Worm (Caenorhabditis elegans) whole organism, L1 larva: ENCODE measurements around the gene pals-24.
A peak's percentile ranks its signal among the peaks of the same experiment; 100 is the strongest.

ENCODE experiments used
- F16B12.6 ChIP-seq: fragments of 150-350 bp; optimal IDR thresholded peaks from 2 replicates; lab custom pipeline; 2014; ENCODE audit warnings: missing biosample characterization, missing genetic modification characterization
- aly-2 ChIP-seq: fragments of 150-350 bp; optimal IDR thresholded peaks from 2 replicates; lab custom pipeline; 2014; ENCODE audit warnings: missing biosample characterization, missing genetic modification characterization
- ama-1 ChIP-seq: fragments of 150-350 bp; optimal IDR thresholded peaks from 2 replicates; lab custom pipeline; 2014
- efl-1 ChIP-seq, 4 experiments: fragments of 150-350 bp; optimal IDR thresholded peaks in 3 of 4; peaks in 1 of 4; 1 replicate in 1 of 4; 2 replicates in 3 of 4; lab custom pipeline; 2014; ENCODE audit warnings: missing biosample characterization in 2 of 4, missing genetic modification characterization in 2 of 4, missing genetic modification reagents in 2 of 4
- egl-27 ChIP-seq, 2 experiments: fragments of 150-350 bp in 1 of 2; sonication (generic microtip); optimal IDR thresholded peaks; 3 replicates each; lab custom pipeline; 2017 to 2018; ENCODE audit warnings: missing biosample characterization in 2 of 2, missing genetic modification characterization in 2 of 2, missing genetic modification reagents in 2 of 2
- fkh-10 ChIP-seq: sonication (generic microtip); optimal IDR thresholded peaks from 2 replicates; lab custom pipeline; 2017; ENCODE audit warnings: missing biosample characterization, missing genetic modification reagents, missing genetic modification characterization
- fos-1 ChIP-seq: fragments of 150-350 bp; optimal IDR thresholded peaks from 2 replicates; lab custom pipeline; 2014; ENCODE audit warnings: missing biosample characterization, missing genetic modification characterization
- lin-15B ChIP-seq: fragments of 150-350 bp; sonication (generic microtip); optimal IDR thresholded peaks from 3 replicates; lab custom pipeline; 2014; ENCODE audit warnings: missing biosample characterization, missing genetic modification characterization
- nhr-11 ChIP-seq: fragments of 150-350 bp; optimal IDR thresholded peaks from 2 replicates; lab custom pipeline; 2014; ENCODE audit warnings: missing biosample characterization, missing genetic modification characterization
- nhr-12 ChIP-seq: sonication (generic microtip); optimal IDR thresholded peaks from 2 replicates; lab custom pipeline; 2017; ENCODE audit warnings: missing biosample characterization, missing genetic modification characterization
- nhr-28 ChIP-seq: fragments of 150-350 bp; optimal IDR thresholded peaks from 2 replicates; lab custom pipeline; 2014; ENCODE audit warnings: missing biosample characterization, missing genetic modification characterization
- pag-3 ChIP-seq: sonication (generic microtip); optimal IDR thresholded peaks from 2 replicates; lab custom pipeline; 2017; ENCODE audit warnings: missing genetic modification characterization, mild to moderate bottlenecking, missing compliant biosample characterization, antibody characterized with exemption, borderline replicate concordance; ENCODE audit not compliant: insufficient read depth
- sox-4 ChIP-seq: sonication (generic microtip); optimal IDR thresholded peaks from 2 replicates; lab custom pipeline; 2016; ENCODE audit warnings: missing genetic modification characterization, missing compliant biosample characterization
- unc-62 ChIP-seq: fragments of 150-350 bp; optimal IDR thresholded peaks from 2 replicates; lab custom pipeline; 2014; ENCODE audit warnings: missing biosample characterization, missing genetic modification reagents, missing genetic modification characterization

ce11 chrIII:143121-143520, 22.9 kb downstream of the pals-24 start, which contains the start of gene fbxb-82:
- TF ChIP-seq unc-62 (no peak), egl-27 (tag; optimal IDR thresholded peaks at IDR 0.05; lab: Kevin White, UChicago) (no peak), aly-2 (tag; lab: Kevin White, UChicago) (no peak), sox-4 (tag; lab: Kevin White, UChicago) (no peak), fkh-10 (GFP tag; lab: Kevin White, UChicago) (no peak), fos-1 (tag; lab: Kevin White, UChicago) (no peak), efl-1 (optimal IDR thresholded peaks at IDR 0.05; lab: Kevin White, UChicago) (no peak), efl-1 (GFP tag; optimal IDR thresholded peaks at IDR 0.05 in 1 of 2; lab: Kevin White, UChicago) (peak in 1 of 2 experiments; percentile 1), pag-3 (tag; lab: Kevin White, UChicago) (no peak), lin-15B (no peak), nhr-12 (no peak), nhr-11 (tag; lab: Kevin White, UChicago) (no peak), nhr-28 (tag; lab: Kevin White, UChicago) (no peak), F16B12.6 (tag; lab: Kevin White, UChicago) (no peak), ama-1 (lab: Kevin White, UChicago) (no peak)
